Worm (Caenorhabditis elegans): Measurements from ENCODE around the gene K07H8.5.

- TF ChIP-seq ets-7 (tag; optimal IDR thresholded peaks at IDR 0.05) (no peak), tbx-11 (GFP tag; IDR thresholded peaks at IDR 0.05) (no peak), ama-1 (optimal IDR thresholded peaks at IDR 0.05) (no peak), hmg-4 (GFP tag; optimal IDR thresholded peaks at IDR 0.05) (no peak), tbx-37 (GFP tag; conservative IDR thresholded peaks at IDR 0.05) (no peak), ceh-13 (GFP tag; optimal IDR thresholded peaks at IDR 0.05) (no peak), tra-4 (tag; optimal IDR thresholded peaks at IDR 0.05) (no peak), F13C5.2 (tag; optimal IDR thresholded peaks at IDR 0.05) (no peak), ceh-36 (tag; optimal IDR thresholded peaks at IDR 0.05) (no peak)
Observed at ce11 chrIV:8299636-8300035, 31.5 kb downstream of the K07H8.5 start, which contains the start of gene F35H10.6.

Data from whole organism, early embryonic.